Fruit fly (Drosophila melanogaster) whole organism, embryonic: ENCODE results near the gene CG15891.

ENCODE experiments used
- ATbp ChIP-seq: fragments of 200-800 bp; sonication (Bioruptor generic); optimal IDR thresholded peaks from 2 replicates; lab custom pipeline; 2017; ENCODE audit warnings: missing biosample characterization, mild to moderate bottlenecking, missing genetic modification characterization, missing genetic modification reagents
- Adf1 ChIP-seq: fragments of 200-800 bp; sonication (Bioruptor generic); IDR thresholded peaks from 2 replicates; pipeline ENCODE4 v1.3.6; 2022; ENCODE audit warnings: missing biosample characterization, missing genetic modification characterization
- Aef1 ChIP-seq: fragments of 200-800 bp; sonication (Bioruptor generic); IDR thresholded peaks from 3 replicates; pipeline ENCODE4 v1.3.6; 2022; ENCODE audit warnings: missing biosample characterization, missing genetic modification characterization
- B-H2 ChIP-seq: fragments of 200-800 bp; sonication (Bioruptor generic); optimal IDR thresholded peaks from 2 replicates; lab custom pipeline; 2018; ENCODE audit warnings: missing biosample characterization, mild to moderate bottlenecking, missing genetic modification characterization
- Bteb2 ChIP-seq: fragments of 200-800 bp; sonication (Bioruptor generic); optimal IDR thresholded peaks from 2 replicates; lab custom pipeline; 2016; ENCODE audit warnings: missing biosample characterization, missing genetic modification characterization
- CG12299 ChIP-seq: fragments of 200-800 bp; sonication (Bioruptor generic); optimal IDR thresholded peaks from 2 replicates; lab custom pipeline; 2018; ENCODE audit warnings: missing biosample characterization, mild to moderate bottlenecking, missing genetic modification characterization
- CG1603 ChIP-seq: fragments of 200-800 bp; sonication (Bioruptor generic); optimal IDR thresholded peaks from 2 replicates; lab custom pipeline; 2019; ENCODE audit warnings: missing biosample characterization, mild to moderate bottlenecking, missing genetic modification characterization, moderate library complexity
- CG17186 ChIP-seq: fragments of 200-800 bp; sonication (Bioruptor generic); optimal IDR thresholded peaks from 3 replicates; lab custom pipeline; 2017; ENCODE audit warnings: missing biosample characterization, missing genetic modification reagents, missing genetic modification characterization
- CG18619 ChIP-seq: fragments of 200-800 bp; sonication (Bioruptor generic); optimal IDR thresholded peaks from 3 replicates; lab custom pipeline; 2017; ENCODE audit warnings: missing biosample characterization, mild to moderate bottlenecking, missing genetic modification characterization
- CG2889 ChIP-seq: fragments of 200-800 bp; sonication (Bioruptor generic); IDR thresholded peaks from 3 replicates; pipeline ENCODE4 v1.3.6; 2022; ENCODE audit warnings: missing biosample characterization, missing genetic modification characterization
- CG3065 ChIP-seq: fragments of 200-800 bp; sonication (Bioruptor generic); optimal IDR thresholded peaks from 2 replicates; lab custom pipeline; 2016; ENCODE audit warnings: missing biosample characterization, missing genetic modification characterization
- CG33213 ChIP-seq: fragments of 200-800 bp; sonication (Bioruptor generic); optimal IDR thresholded peaks from 3 replicates; lab custom pipeline; 2016; ENCODE audit warnings: missing biosample characterization, missing genetic modification characterization
- CG4360 ChIP-seq: fragments of 200-800 bp; sonication (Bioruptor generic); IDR thresholded peaks from 2 replicates; pipeline ENCODE4 v1.3.6; 2022; ENCODE audit warnings: missing biosample characterization, missing genetic modification characterization
- Dll ChIP-seq: fragments of 200-800 bp; sonication (Bioruptor generic); IDR thresholded peaks from 4 replicates; pipeline ENCODE4 v1.3.6; 2022; ENCODE audit warnings: missing biosample characterization, missing genetic modification characterization; ENCODE audit not compliant: partially characterized antibody
- Doc3 ChIP-seq: fragments of 200-800 bp; sonication (Bioruptor generic); IDR thresholded peaks from 3 replicates; pipeline ENCODE4 v1.3.6; 2022; ENCODE audit warnings: missing biosample characterization, missing genetic modification characterization; ENCODE audit not compliant: partially characterized antibody
- Ets65A ChIP-seq: fragments of 200-800 bp; sonication (Bioruptor generic); peaks from one replicate; lab custom pipeline; 2016; ENCODE audit warnings: missing biosample characterization, missing genetic modification characterization
- Gsc ChIP-seq: fragments of 200-800 bp; sonication (Bioruptor generic); IDR thresholded peaks from 2 replicates; pipeline ENCODE4 v1.3.6; 2022; ENCODE audit warnings: missing biosample characterization, missing genetic modification characterization
- HmgZ ChIP-seq: fragments of 200-800 bp; sonication (Bioruptor generic); optimal IDR thresholded peaks from 2 replicates; lab custom pipeline; 2018; ENCODE audit warnings: missing biosample characterization, mild to moderate bottlenecking, missing genetic modification characterization
- Hr3 ChIP-seq: fragments of 200-800 bp; sonication (Bioruptor generic); optimal IDR thresholded peaks from 3 replicates; lab custom pipeline; 2016; ENCODE audit warnings: missing biosample characterization, missing genetic modification characterization
- Hsf ChIP-seq: fragments of 200-800 bp; sonication (Bioruptor generic); optimal IDR thresholded peaks from 3 replicates; lab custom pipeline; 2016; ENCODE audit warnings: missing biosample characterization, missing genetic modification characterization
- MBD-R2 ChIP-seq: fragments of 200-800 bp; sonication (Bioruptor generic); IDR thresholded peaks from 2 replicates; pipeline ENCODE4 v1.3.6; 2022; ENCODE audit warnings: missing biosample characterization, missing genetic modification characterization
- NK7.1 ChIP-seq: fragments of 200-800 bp; sonication (Bioruptor generic); optimal IDR thresholded peaks from 3 replicates; lab custom pipeline; 2016; ENCODE audit warnings: missing biosample characterization, missing genetic modification characterization
- Ravus ChIP-seq: fragments of 200-800 bp; sonication (Bioruptor generic); IDR thresholded peaks from 2 replicates; pipeline ENCODE4 v1.3.6; 2022; ENCODE audit warnings: missing biosample characterization, missing genetic modification characterization
- Vsx1 ChIP-seq: fragments of 200-800 bp; sonication (Bioruptor generic); optimal IDR thresholded peaks from 2 replicates; lab custom pipeline; 2017; ENCODE audit warnings: missing biosample characterization, mild to moderate bottlenecking, missing genetic modification characterization, missing genetic modification reagents
- chif ChIP-seq, 2 experiments: fragments of 200-800 bp; sonication (Bioruptor generic); optimal IDR thresholded peaks; 3 replicates each; lab custom pipeline; 2016; ENCODE audit warnings: missing biosample characterization in 2 of 2, missing genetic modification characterization in 2 of 2
- chn ChIP-seq: fragments of 200-800 bp; sonication (Bioruptor generic); optimal IDR thresholded peaks from 2 replicates; lab custom pipeline; 2016; ENCODE audit warnings: missing biosample characterization, missing genetic modification characterization
- croc ChIP-seq: fragments of 200-800 bp; sonication (Bioruptor generic); conservative IDR thresholded peaks from 3 replicates; pipeline ENCODE4 v1.3.6; 2022; ENCODE audit warnings: missing biosample characterization, missing genetic modification characterization
- ewg ChIP-seq: fragments of 200-800 bp; sonication (Bioruptor generic); optimal IDR thresholded peaks from 3 replicates; lab custom pipeline; 2017; ENCODE audit warnings: mild to moderate bottlenecking, missing biosample characterization, missing genetic modification reagents, missing genetic modification characterization
- fru ChIP-seq: fragments of >200 bp; optimal IDR thresholded peaks from 2 replicates; lab custom pipeline; 2017
- gcm2 ChIP-seq: fragments of 200-800 bp; sonication (Bioruptor generic); optimal IDR thresholded peaks from 2 replicates; lab custom pipeline; 2016; ENCODE audit warnings: missing biosample characterization, missing genetic modification characterization
- gt ChIP-seq: fragments of 200-800 bp; sonication (Bioruptor generic); IDR thresholded peaks from 2 replicates; pipeline ENCODE4 v1.3.6; 2022; ENCODE audit warnings: missing biosample characterization, missing genetic modification characterization
- hbn ChIP-seq: fragments of 200-800 bp; sonication (Bioruptor generic); IDR thresholded peaks from 2 replicates; pipeline ENCODE4 v1.3.6; 2022; ENCODE audit warnings: missing biosample characterization, missing genetic modification characterization; ENCODE audit not compliant: partially characterized antibody
- hth ChIP-seq: fragments of >200 bp; optimal IDR thresholded peaks from 2 replicates; lab custom pipeline; 2017; ENCODE audit warnings: inconsistent platforms
- insv ChIP-seq, 2 experiments: fragments of 200-800 bp; sonication (Bioruptor generic); optimal IDR thresholded peaks; 3 replicates each; lab custom pipeline; 2016 to 2018; ENCODE audit warnings: missing biosample characterization in 2 of 2, missing genetic modification characterization in 2 of 2
- jigr1 ChIP-seq: fragments of 200-800 bp; sonication (Bioruptor generic); IDR thresholded peaks from 3 replicates; pipeline ENCODE4 v1.3.6; 2022; ENCODE audit warnings: missing biosample characterization, missing genetic modification characterization
- ken ChIP-seq: fragments of 200-800 bp; sonication (Bioruptor generic); IDR thresholded peaks from 3 replicates; pipeline ENCODE4 v1.3.6; 2022; ENCODE audit warnings: missing biosample characterization, missing genetic modification characterization
- lmd ChIP-seq: fragments of 200-800 bp; sonication (Bioruptor generic); IDR thresholded peaks from 2 replicates; pipeline ENCODE4 v1.3.6; 2022; ENCODE audit warnings: missing biosample characterization, missing genetic modification characterization
- maf-S ChIP-seq: fragments of 200-800 bp; sonication (Bioruptor generic); optimal IDR thresholded peaks from 2 replicates; lab custom pipeline; 2016; ENCODE audit warnings: missing biosample characterization, missing genetic modification characterization
- nerfin-1 ChIP-seq: fragments of 200-800 bp; sonication (Bioruptor generic); optimal IDR thresholded peaks from 3 replicates; lab custom pipeline; 2019; ENCODE audit warnings: missing biosample characterization, mild to moderate bottlenecking, missing genetic modification characterization, moderate library complexity
- otp ChIP-seq: fragments of 200-800 bp; sonication (Bioruptor generic); IDR thresholded peaks from 3 replicates; pipeline ENCODE4, ENCODE4 v1.3.6; 2022; ENCODE audit warnings: missing biosample characterization, missing genetic modification characterization
- pnt ChIP-seq: fragments of 200-800 bp; sonication (Bioruptor generic); optimal IDR thresholded peaks from 3 replicates; lab custom pipeline; 2016; ENCODE audit warnings: missing biosample characterization, missing genetic modification characterization
- ranshi ChIP-seq: fragments of 200-800 bp; sonication (Bioruptor generic); IDR thresholded peaks from 2 replicates; pipeline ENCODE4 v1.3.6; 2022; ENCODE audit warnings: missing biosample characterization, missing genetic modification characterization
- sens ChIP-seq: fragments of 200-800 bp; sonication (Bioruptor generic); peaks from one replicate; lab custom pipeline; 2016; ENCODE audit warnings: missing biosample characterization, missing genetic modification characterization
- shn ChIP-seq: fragments of 200-800 bp; sonication (Bioruptor generic); optimal IDR thresholded peaks from 3 replicates; lab custom pipeline; 2016; ENCODE audit warnings: missing biosample characterization, missing genetic modification characterization
- sim ChIP-seq: fragments of 200-800 bp; sonication (Bioruptor generic); IDR thresholded peaks from 2 replicates; pipeline ENCODE4 v1.3.6; 2022; ENCODE audit warnings: missing biosample characterization, missing genetic modification characterization
- slp2 ChIP-seq: fragments of 200-800 bp; sonication (Bioruptor generic); optimal IDR thresholded peaks from 2 replicates; lab custom pipeline; 2016; ENCODE audit warnings: missing biosample characterization, missing genetic modification characterization
- sob ChIP-seq: fragments of 200-800 bp; sonication (Bioruptor generic); IDR thresholded peaks from 2 replicates; pipeline ENCODE4 v1.3.6; 2022; ENCODE audit warnings: missing biosample characterization, missing genetic modification characterization
- stc ChIP-seq: fragments of 200-800 bp; sonication (Bioruptor generic); IDR thresholded peaks from 2 replicates; pipeline ENCODE4 v1.3.6; 2022; ENCODE audit warnings: missing biosample characterization, missing genetic modification characterization
- trem ChIP-seq: fragments of 200-800 bp; optimal IDR thresholded peaks from 3 replicates; lab custom pipeline; 2019; ENCODE audit warnings: missing biosample characterization, mild to moderate bottlenecking, missing genetic modification characterization, moderate library complexity
- ttk ChIP-seq: fragments of 200-800 bp; sonication (Bioruptor generic); IDR thresholded peaks from 2 replicates; pipeline ENCODE4 v2.1.2; 2022; ENCODE audit warnings: missing biosample characterization, missing genetic modification characterization
- wor ChIP-seq: fragments of 200-800 bp; sonication (Bioruptor generic); IDR thresholded peaks from 2 replicates; pipeline ENCODE4 v1.3.6; 2022; ENCODE audit warnings: missing biosample characterization, missing genetic modification characterization
- zen ChIP-seq: fragments of 200-800 bp; sonication (Bioruptor generic); optimal IDR thresholded peaks from 3 replicates; lab custom pipeline; 2018; ENCODE audit warnings: missing biosample characterization, mild to moderate bottlenecking, missing genetic modification characterization, moderate library complexity

The CG15891 gene

DNA sequence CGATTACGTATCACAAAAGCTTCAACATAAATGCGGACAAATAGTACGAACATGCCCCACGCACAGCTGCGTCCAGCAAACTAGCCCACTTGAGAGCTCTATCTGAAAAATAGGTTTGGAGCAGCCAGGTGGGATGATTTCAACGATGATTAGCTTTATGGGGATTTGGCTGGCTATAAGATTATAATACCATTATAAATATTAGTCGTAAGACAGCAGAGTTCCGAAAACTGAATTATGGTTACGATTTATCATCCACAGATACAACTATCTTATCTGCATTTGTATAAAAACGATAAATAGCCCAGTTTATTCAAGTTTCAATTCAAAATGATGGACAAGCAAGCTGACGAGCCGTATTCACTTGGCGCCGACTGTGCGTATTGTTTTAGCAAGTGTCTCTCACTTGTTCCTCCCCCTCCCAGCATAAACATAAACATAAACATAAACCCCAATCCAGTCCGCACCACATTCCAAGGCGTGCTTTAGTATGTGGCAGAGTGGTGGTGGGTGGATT is 31.5 kb downstream of the CG15891 start (continued):
- peak; percentile 43; the same call in 1 of the 2 replicates for TF ChIP-seq ttk (GFP tag; lab: Robert Waterston, UW)
- TF ChIP-seq NK7.1, result no peak
- no peak for TF ChIP-seq Doc3
- TF ChIP-seq hth (lab: Kevin White, UChicago), result no peak
- peak; percentile 63 for TF ChIP-seq CG1603 (tag; lab: Kevin White, UChicago)
- TF ChIP-seq CG2889, result no peak
- peak; percentile 54 for TF ChIP-seq Hsf
- peak; percentile 17 for TF ChIP-seq CG17186
- peak; percentile 22 to 52 for TF ChIP-seq chif (GFP tag; optimal IDR thresholded peaks at IDR 0.05; lab: Kevin White, UChicago)
- peak; percentile 47; the same call in 1 of the 2 replicates for TF ChIP-seq ranshi
- peak; percentile 42; the same call in 1 of the 3 replicates for TF ChIP-seq croc (GFP tag; lab: Robert Waterston, UW)
- TF ChIP-seq nerfin-1 (tag; lab: Kevin White, UChicago), result peak; percentile 72
- 0 out of 3 replicates have a peak, but pooled peaks have one; percentile 20 for TF ChIP-seq jigr1 (GFP tag; lab: Robert Waterston, UW)
- TF ChIP-seq Aef1, result peak; percentile 50; the same call in 2 of the 3 replicates
- TF ChIP-seq gt, result no peak
- TF ChIP-seq CG3065 (GFP tag; lab: Kevin White, UChicago), result no peak
- TF ChIP-seq Bteb2 (GFP tag; lab: Kevin White, UChicago), result peak; percentile 43
- TF ChIP-seq shn (GFP tag; lab: Kevin White, UChicago), result peak; percentile 4
- TF ChIP-seq otp, result no peak
- peak; percentile 31 for TF ChIP-seq slp2 (GFP tag; lab: Kevin White, UChicago)
- TF ChIP-seq Gsc (GFP tag; lab: Robert Waterston, UW), result no peak
- no peak for TF ChIP-seq Dll (GFP tag; lab: Robert Waterston, UW)
- TF ChIP-seq trem (tag; lab: Kevin White, UChicago), result peak; percentile 22
- TF ChIP-seq pnt, result no peak
- no peak for TF ChIP-seq fru (lab: Kevin White, UChicago)
- peak; percentile 27; the same call in 1 of the 2 replicates for TF ChIP-seq MBD-R2 (GFP tag; lab: Robert Waterston, UW)
- no peak for TF ChIP-seq sim (GFP tag; lab: Robert Waterston, UW)
- peak; percentile 69 for TF ChIP-seq CG18619 (GFP tag; lab: Kevin White, UChicago)
- peak; percentile 48 for TF ChIP-seq Hr3
- TF ChIP-seq Vsx1, result peak; percentile 66
- peak; percentile 51 for TF ChIP-seq B-H2 (GFP tag; lab: Kevin White, UChicago)
- TF ChIP-seq Ravus (GFP tag; lab: Robert Waterston, UW), result no peak
- peak; percentile 16 for TF ChIP-seq CG33213
- peak; percentile 34 for TF ChIP-seq zen (tag; lab: Kevin White, UChicago)
- peak; percentile 6 for TF ChIP-seq gcm2
- peak; percentile 32 for TF ChIP-seq ewg (GFP tag; lab: Kevin White, UChicago)
- peak; percentile 62 for TF ChIP-seq CG12299 (tag; lab: Kevin White, UChicago)
- TF ChIP-seq sob (GFP tag; lab: Robert Waterston, UW), result peak; percentile 64
- peak; percentile 75 for TF ChIP-seq HmgZ
- TF ChIP-seq ken (GFP tag; lab: Robert Waterston, UW), result no peak
- TF ChIP-seq maf-S, result no peak
- TF ChIP-seq wor (GFP tag; lab: Robert Waterston, UW), result no peak
- TF ChIP-seq hbn (GFP tag; lab: Robert Waterston, UW), result no peak
- TF ChIP-seq lmd (GFP tag; lab: Robert Waterston, UW), result peak; percentile 77
- peak; percentile 11; the same call in 1 of the 2 replicates for TF ChIP-seq Adf1 (GFP tag; lab: Robert Waterston, UW)
- TF ChIP-seq Ets65A (GFP tag; lab: Kevin White, UChicago), result peak; percentile 95
- peak in 1 of 2 experiments; percentile 36 for TF ChIP-seq insv (GFP tag; optimal IDR thresholded peaks at IDR 0.05; lab: Kevin White, UChicago)
- peak; percentile 91 for TF ChIP-seq sens (GFP tag; lab: Kevin White, UChicago)
- peak; percentile 58 for TF ChIP-seq chn (GFP tag; lab: Kevin White, UChicago)
- TF ChIP-seq stc (GFP tag; lab: Robert Waterston, UW), result peak; percentile 64
- TF ChIP-seq CG4360 (GFP tag; lab: Robert Waterston, UW), result no peak
- peak; percentile 68 for TF ChIP-seq ATbp (GFP tag; lab: Kevin White, UChicago)
